Fruit fly (Drosophila melanogaster) whole organism, embryonic: ENCODE results near the gene CG31041.

Experiments
- CG10209 ChIP-seq: fragments of 200-800 bp; sonication (Bioruptor generic); optimal IDR thresholded peaks from 3 replicates; lab custom pipeline; 2017; ENCODE audit warnings: missing biosample characterization, mild to moderate bottlenecking, missing genetic modification characterization, missing genetic modification reagents
- CG10654 ChIP-seq: fragments of 200-800 bp; sonication (Bioruptor generic); optimal IDR thresholded peaks from 2 replicates; lab custom pipeline; 2016; ENCODE audit warnings: missing biosample characterization, missing genetic modification characterization
- CG11504 ChIP-seq: fragments of 200-800 bp; sonication (Bioruptor generic); optimal IDR thresholded peaks from 3 replicates; lab custom pipeline; 2019; ENCODE audit warnings: missing biosample characterization, mild to moderate bottlenecking, missing genetic modification characterization, moderate library complexity
- CG11723 ChIP-seq: fragments of 200-800 bp; sonication (Bioruptor generic); optimal IDR thresholded peaks from 2 replicates; lab custom pipeline; 2017; ENCODE audit warnings: missing biosample characterization, mild to moderate bottlenecking, missing genetic modification characterization
- CG1233 ChIP-seq: fragments of 200-800 bp; sonication (Bioruptor generic); optimal IDR thresholded peaks from 4 replicates; lab custom pipeline; 2018; ENCODE audit warnings: missing biosample characterization, mild to moderate bottlenecking, missing genetic modification characterization
- CG12391 ChIP-seq: fragments of 200-800 bp; sonication (Bioruptor generic); optimal IDR thresholded peaks from 3 replicates; lab custom pipeline; 2018; ENCODE audit warnings: missing biosample characterization, mild to moderate bottlenecking, missing genetic modification characterization, moderate library complexity
- CG14710 ChIP-seq: fragments of 200-800 bp; sonication (Bioruptor generic); optimal IDR thresholded peaks from 3 replicates; lab custom pipeline; 2019; ENCODE audit warnings: missing biosample characterization, mild to moderate bottlenecking, missing genetic modification characterization, moderate library complexity
- CG15269 ChIP-seq: fragments of 200-800 bp; sonication (Bioruptor generic); optimal IDR thresholded peaks from 2 replicates; lab custom pipeline; 2018; ENCODE audit warnings: missing biosample characterization, mild to moderate bottlenecking, missing genetic modification characterization, moderate library complexity
- CG15696 ChIP-seq: fragments of 200-800 bp; sonication (Bioruptor generic); optimal IDR thresholded peaks from 2 replicates; lab custom pipeline; 2019; ENCODE audit warnings: missing biosample characterization, mild to moderate bottlenecking, missing genetic modification characterization, moderate library complexity
- CG1602 ChIP-seq: fragments of 200-800 bp; sonication (Bioruptor generic); optimal IDR thresholded peaks from 3 replicates; lab custom pipeline; 2016; ENCODE audit warnings: missing biosample characterization, missing genetic modification characterization
- CG17186 ChIP-seq: fragments of 200-800 bp; sonication (Bioruptor generic); optimal IDR thresholded peaks from 3 replicates; lab custom pipeline; 2017; ENCODE audit warnings: missing biosample characterization, missing genetic modification reagents, missing genetic modification characterization
- CG17328 ChIP-seq: fragments of 200-800 bp; sonication (Bioruptor generic); IDR thresholded peaks from 2 replicates; pipeline ENCODE4 v1.3.6; 2022; ENCODE audit warnings: missing biosample characterization, missing genetic modification characterization
- CG17359 ChIP-seq: fragments of 200-800 bp; sonication (Bioruptor generic); optimal IDR thresholded peaks from 3 replicates; lab custom pipeline; 2018; ENCODE audit warnings: missing biosample characterization, mild to moderate bottlenecking, missing genetic modification characterization, moderate library complexity
- CG17385 ChIP-seq: fragments of 200-800 bp; sonication (Bioruptor generic); optimal IDR thresholded peaks from 3 replicates; lab custom pipeline; 2018; ENCODE audit warnings: missing biosample characterization, mild to moderate bottlenecking, missing genetic modification characterization
- CG2199 ChIP-seq: fragments of 200-800 bp; sonication (Bioruptor generic); IDR thresholded peaks from 3 replicates; pipeline ENCODE4 v1.3.6; 2022; ENCODE audit warnings: missing biosample characterization, missing genetic modification characterization
- CG32772 ChIP-seq: fragments of 200-800 bp; sonication (Bioruptor generic); IDR thresholded peaks from 2 replicates; pipeline ENCODE4 v1.3.6; 2022; ENCODE audit warnings: missing biosample characterization, missing genetic modification characterization
- CG33557 ChIP-seq: fragments of 200-800 bp; sonication (Bioruptor generic); optimal IDR thresholded peaks from 2 replicates; lab custom pipeline; 2019; ENCODE audit warnings: missing biosample characterization, mild to moderate bottlenecking, missing genetic modification characterization, moderate library complexity
- CG3726 ChIP-seq: fragments of 200-800 bp; sonication (Bioruptor generic); IDR thresholded peaks from 3 replicates; pipeline ENCODE4, ENCODE4 v1.3.6; 2022; ENCODE audit warnings: missing biosample characterization, missing genetic modification characterization
- CG3847 ChIP-seq: fragments of 200-800 bp; sonication (Bioruptor generic); IDR thresholded peaks from 2 replicates; pipeline ENCODE4 v1.3.6; 2022; ENCODE audit warnings: missing biosample characterization, missing genetic modification characterization
- CG4424 ChIP-seq: fragments of 200-800 bp; sonication (Bioruptor generic); optimal IDR thresholded peaks from 3 replicates; lab custom pipeline; 2016; ENCODE audit warnings: missing biosample characterization, missing genetic modification characterization
- CG5953 ChIP-seq: fragments of 200-800 bp; sonication (Bioruptor generic); IDR thresholded peaks from 2 replicates; pipeline ENCODE4 v1.3.6; 2022; ENCODE audit warnings: missing biosample characterization, missing genetic modification characterization
- CG6654 ChIP-seq: fragments of 200-800 bp; sonication (Bioruptor generic); optimal IDR thresholded peaks from 2 replicates; lab custom pipeline; 2017; ENCODE audit warnings: missing biosample characterization, mild to moderate bottlenecking, missing genetic modification characterization
- CG6791 ChIP-seq: fragments of 200-800 bp; sonication (Bioruptor generic); IDR thresholded peaks from 3 replicates; pipeline ENCODE4 v1.3.6; 2022; ENCODE audit warnings: missing biosample characterization, missing genetic modification characterization; ENCODE audit not compliant: partially characterized antibody
- CG7556 ChIP-seq: fragments of 200-800 bp; sonication (Bioruptor generic); optimal IDR thresholded peaks from 2 replicates; lab custom pipeline; 2017; ENCODE audit warnings: missing biosample characterization, mild to moderate bottlenecking, missing genetic modification characterization
- D19B ChIP-seq: fragments of 200-800 bp; sonication (Bioruptor generic); optimal IDR thresholded peaks from 2 replicates; lab custom pipeline; 2017; ENCODE audit warnings: missing biosample characterization, mild to moderate bottlenecking, missing genetic modification characterization
- Dip2 ChIP-seq: fragments of 200-800 bp; sonication (Bioruptor generic); IDR thresholded peaks from 2 replicates; pipeline ENCODE4 v1.3.6; 2022; ENCODE audit warnings: missing biosample characterization, missing genetic modification characterization
- Dll ChIP-seq: fragments of 200-800 bp; sonication (Bioruptor generic); IDR thresholded peaks from 4 replicates; pipeline ENCODE4 v1.3.6; 2022; ENCODE audit warnings: missing biosample characterization, missing genetic modification characterization; ENCODE audit not compliant: partially characterized antibody
- Fer3 ChIP-seq: fragments of 200-800 bp; sonication (Bioruptor generic); optimal IDR thresholded peaks from 2 replicates; lab custom pipeline; 2018; ENCODE audit warnings: missing biosample characterization, mild to moderate bottlenecking, missing genetic modification characterization, moderate library complexity
- HLH3B ChIP-seq: fragments of 200-800 bp; sonication (Bioruptor generic); IDR thresholded peaks from 2 replicates; pipeline ENCODE4 v1.3.6; 2022; ENCODE audit warnings: missing biosample characterization, missing genetic modification characterization
- Hr51 ChIP-seq, 2 experiments: fragments of 200-800 bp; sonication (Bioruptor generic); optimal IDR thresholded peaks; 2 replicates in 1 of 2; 3 replicates in 1 of 2; lab custom pipeline; 2016 to 2018; ENCODE audit warnings: missing biosample characterization in 2 of 2, missing genetic modification characterization in 2 of 2, mild to moderate bottlenecking in 1 of 2, moderate library complexity in 1 of 2
- Med ChIP-seq: fragments of 200-800 bp; sonication (Bioruptor generic); peaks from one replicate; lab custom pipeline; 2016; ENCODE audit warnings: missing biosample characterization, missing genetic modification characterization, mild to moderate bottlenecking, inconsistent platforms, moderate library complexity
- Meics ChIP-seq: fragments of 200-800 bp; sonication (Bioruptor generic); optimal IDR thresholded peaks from 2 replicates; lab custom pipeline; 2017; ENCODE audit warnings: missing biosample characterization, mild to moderate bottlenecking, missing genetic modification characterization
- Nf-YB ChIP-seq: fragments of 200-800 bp; sonication (Bioruptor generic); optimal IDR thresholded peaks from 3 replicates; lab custom pipeline; 2019; ENCODE audit warnings: missing biosample characterization, mild to moderate bottlenecking, missing genetic modification characterization, moderate library complexity
- NfI ChIP-seq: fragments of 200-800 bp; sonication (Bioruptor generic); optimal IDR thresholded peaks from 3 replicates; lab custom pipeline; 2018; ENCODE audit warnings: missing biosample characterization, mild to moderate bottlenecking, missing genetic modification characterization, moderate library complexity
- Sox100B ChIP-seq: fragments of 200-800 bp; sonication (Bioruptor generic); optimal IDR thresholded peaks from 3 replicates; lab custom pipeline; 2018; ENCODE audit warnings: missing biosample characterization, mild to moderate bottlenecking, missing genetic modification characterization
- Sox102F ChIP-seq: fragments of 200-800 bp; sonication (Bioruptor generic); optimal IDR thresholded peaks from 2 replicates; lab custom pipeline; 2018; ENCODE audit warnings: missing biosample characterization, mild to moderate bottlenecking, missing genetic modification characterization, moderate library complexity
- cg ChIP-seq: fragments of 200-800 bp; sonication (Bioruptor generic); optimal IDR thresholded peaks from 3 replicates; lab custom pipeline; 2019; ENCODE audit warnings: missing biosample characterization, mild to moderate bottlenecking, missing genetic modification characterization, moderate library complexity
- ci ChIP-seq: fragments of 200-800 bp; sonication (Bioruptor generic); IDR thresholded peaks from 3 replicates; pipeline ENCODE4 v1.3.6; 2022; ENCODE audit warnings: missing biosample characterization, missing genetic modification characterization
- dpn ChIP-seq, 2 experiments: fragments of 200-800 bp; sonication (Bioruptor generic); optimal IDR thresholded peaks; 3 replicates each; lab custom pipeline; 2016; ENCODE audit warnings: missing biosample characterization in 2 of 2, missing genetic modification characterization in 2 of 2
- eve ChIP-seq, 2 experiments: fragments of >200 bp; optimal IDR thresholded peaks; 2 replicates each; lab custom pipeline; 2017; ENCODE audit warnings: missing biosample characterization in 2 of 2, missing genetic modification characterization in 2 of 2
- ewg ChIP-seq: fragments of 200-800 bp; sonication (Bioruptor generic); optimal IDR thresholded peaks from 3 replicates; lab custom pipeline; 2017; ENCODE audit warnings: mild to moderate bottlenecking, missing biosample characterization, missing genetic modification reagents, missing genetic modification characterization
- gem ChIP-seq: fragments of 200-800 bp; sonication (Bioruptor generic); optimal IDR thresholded peaks from 2 replicates; lab custom pipeline; 2019; ENCODE audit warnings: missing biosample characterization, mild to moderate bottlenecking, missing genetic modification characterization, moderate library complexity
- gsb-n ChIP-seq: fragments of 200-800 bp; sonication (Bioruptor generic); optimal IDR thresholded peaks from 3 replicates; lab custom pipeline; 2018; ENCODE audit warnings: missing biosample characterization, mild to moderate bottlenecking, missing genetic modification characterization
- nerfin-1 ChIP-seq: fragments of 200-800 bp; sonication (Bioruptor generic); optimal IDR thresholded peaks from 3 replicates; lab custom pipeline; 2019; ENCODE audit warnings: missing biosample characterization, mild to moderate bottlenecking, missing genetic modification characterization, moderate library complexity
- onecut ChIP-seq: fragments of 200-800 bp; sonication (Bioruptor generic); IDR thresholded peaks from 2 replicates; pipeline ENCODE4 v1.3.6; 2022; ENCODE audit warnings: missing biosample characterization, missing genetic modification characterization
- phol ChIP-seq: fragments of 200-800 bp; sonication (Bioruptor generic); optimal IDR thresholded peaks from 3 replicates; lab custom pipeline; 2018; ENCODE audit warnings: missing biosample characterization, mild to moderate bottlenecking, missing genetic modification characterization, moderate library complexity
- prd ChIP-seq, 3 experiments: fragments of >200 bp in 2 of 3; fragments of 200-800 bp in 1 of 3; sonication (Bioruptor generic) in 1 of 3; optimal IDR thresholded peaks in 2 of 3; IDR thresholded peaks in 1 of 3; 2 replicates in 2 of 3; 3 replicates in 1 of 3; pipeline versions ENCODE4 v1.3.6 to Lab custom; 2017 to 2022; ENCODE audit warnings: missing biosample characterization in 1 of 3, missing genetic modification characterization in 1 of 3
- sens ChIP-seq: fragments of 200-800 bp; sonication (Bioruptor generic); peaks from one replicate; lab custom pipeline; 2016; ENCODE audit warnings: missing biosample characterization, missing genetic modification characterization
- tio ChIP-seq: fragments of 200-800 bp; sonication (Bioruptor generic); optimal IDR thresholded peaks from 2 replicates; lab custom pipeline; 2017; ENCODE audit warnings: missing biosample characterization, missing genetic modification characterization, inconsistent platforms

CG31041 gene

DNA sequence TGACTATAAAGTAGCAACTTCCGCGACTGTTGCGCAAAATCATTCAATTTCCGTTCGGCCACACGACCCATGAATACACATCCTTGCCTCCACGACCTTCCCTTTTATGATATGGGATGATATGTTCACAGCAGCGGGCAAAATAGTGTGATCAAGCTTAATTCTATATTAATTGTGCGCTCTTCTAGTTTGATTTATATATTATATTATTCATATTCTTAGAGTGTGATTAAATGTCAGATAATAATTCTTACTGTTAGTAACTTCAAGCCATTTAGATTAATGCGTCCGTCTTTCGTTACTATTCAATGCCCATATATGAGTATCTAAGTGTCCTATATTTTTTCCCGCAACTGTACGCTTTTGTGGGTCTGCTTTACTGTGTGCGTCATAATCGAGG lies 9.3 kb downstream of the CG31041 start:
- peak; percentile 34 for TF ChIP-seq Sox102F (GFP tag; lab: Kevin White, UChicago)
- peak; percentile 71 for TF ChIP-seq CG11504 (tag; lab: Kevin White, UChicago)
- TF ChIP-seq CG17359, result peak; percentile 40
- peak; percentile 50 for TF ChIP-seq Sox100B
- no peak for TF ChIP-seq CG2199
- peak; percentile 16 for TF ChIP-seq CG1602
- no peak for TF ChIP-seq Dll (GFP tag; lab: Robert Waterston, UW)
- no peak for TF ChIP-seq prd (optimal IDR thresholded peaks at IDR 0.05; lab: Kevin White, UChicago)
- TF ChIP-seq prd (GFP tag; IDR thresholded peaks at IDR 0.05; lab: Robert Waterston, UW), result 0 out of 3 replicates have a peak, but pooled peaks have one; percentile 18
- TF ChIP-seq onecut, result peak; percentile 42
- TF ChIP-seq D19B (GFP tag; lab: Kevin White, UChicago), result no peak
- TF ChIP-seq gsb-n (tag; lab: Kevin White, UChicago), result peak; percentile 47
- peak; percentile 70 for TF ChIP-seq gem (tag; lab: Kevin White, UChicago)
- no peak for TF ChIP-seq Dip2 (GFP tag; lab: Robert Waterston, UW)
- peak; percentile 64 for TF ChIP-seq CG33557 (GFP tag; lab: Kevin White, UChicago)
- peak; percentile 43; the same call in 1 of the 2 replicates for TF ChIP-seq CG17328
- peak in 1 of 2 experiments; percentile 70 for TF ChIP-seq eve (GFP tag; optimal IDR thresholded peaks at IDR 0.05; lab: Kevin White, UChicago)
- peak; percentile 37 for TF ChIP-seq CG10209 (GFP tag; lab: Kevin White, UChicago)
- TF ChIP-seq CG17385 (GFP tag; lab: Kevin White, UChicago), result peak; percentile 36
- TF ChIP-seq CG3847 (GFP tag; lab: Robert Waterston, UW), result no peak
- TF ChIP-seq tio, result peak; percentile 16
- 0 out of 2 replicates have a peak, but pooled peaks have one; percentile 30 for TF ChIP-seq HLH3B (GFP tag; lab: Robert Waterston, UW)
- peak; percentile 20 for TF ChIP-seq CG10654 (GFP tag; lab: Kevin White, UChicago)
- peak; percentile 20 for TF ChIP-seq Med (GFP tag; lab: Kevin White, UChicago)
- TF ChIP-seq phol (tag; lab: Kevin White, UChicago), result peak; percentile 58
- TF ChIP-seq CG6654 (GFP tag; lab: Kevin White, UChicago), result no peak
- peak; percentile 55 for TF ChIP-seq CG12391 (tag; lab: Kevin White, UChicago)
- TF ChIP-seq CG15696 (tag; lab: Kevin White, UChicago), result peak; percentile 56
- peak; percentile 66 for TF ChIP-seq CG14710
- no peak for TF ChIP-seq cg (GFP tag; lab: Kevin White, UChicago)
- TF ChIP-seq NfI, result peak; percentile 30
- no peak for TF ChIP-seq CG6791 (GFP tag; lab: Robert Waterston, UW)
- no peak for TF ChIP-seq CG5953 (GFP tag; lab: Robert Waterston, UW)
- peak; percentile 13 for TF ChIP-seq Nf-YB (GFP tag; lab: Kevin White, UChicago)
- TF ChIP-seq Fer3, result peak; percentile 0
- TF ChIP-seq CG4424, result peak; percentile 53
- TF ChIP-seq CG17186 (GFP tag; lab: Kevin White, UChicago), result no peak
- TF ChIP-seq CG32772 (GFP tag; lab: Robert Waterston, UW), result no peak
- peak; percentile 6 for TF ChIP-seq CG11723
- TF ChIP-seq ci, result 0 out of 3 replicates have a peak, but pooled peaks have one; percentile 24
- TF ChIP-seq ewg (GFP tag; lab: Kevin White, UChicago), result peak; percentile 6
- TF ChIP-seq dpn (GFP tag; optimal IDR thresholded peaks at IDR 0.05; lab: Kevin White, UChicago), result peak in 1 of 2 experiments; percentile 31
- no peak for TF ChIP-seq CG3726
- peak; percentile 54 for TF ChIP-seq nerfin-1
- peak; percentile 32 for TF ChIP-seq Meics (GFP tag; lab: Kevin White, UChicago)
- peak; percentile 61 for TF ChIP-seq CG7556 (GFP tag; lab: Kevin White, UChicago)
- peak; percentile 44 for TF ChIP-seq CG15269
- peak; percentile 61 for TF ChIP-seq sens (GFP tag; lab: Kevin White, UChicago)
- TF ChIP-seq CG1233 (GFP tag; lab: Kevin White, UChicago), result peak; percentile 0
- peak in 1 of 2 experiments; percentile 57 for TF ChIP-seq Hr51 (GFP tag; optimal IDR thresholded peaks at IDR 0.05; lab: Kevin White, UChicago)
